Worm (Caenorhabditis elegans): ENCODE data around the gene col-183.

ce11 chrX:13499923-13500322, 32.4 kb upstream of the col-183 start:
- TF ChIP-seq hlh-1 (tag; optimal IDR thresholded peaks at IDR 0.05), result no peak
- TF ChIP-seq unc-39 (tag; optimal IDR thresholded peaks at IDR 0.05), result no peak
- TF ChIP-seq nhr-76 (tag; optimal IDR thresholded peaks at IDR 0.05), result no peak
- TF ChIP-seq elt-1 (tag; optimal IDR thresholded peaks at IDR 0.05; ENCODE audit: borderline replicate concordance, insufficient read depth), result no peak
- TF ChIP-seq blmp-1 (tag; optimal IDR thresholded peaks at IDR 0.05), result no peak
- TF ChIP-seq tbx-8 (GFP tag; optimal IDR thresholded peaks at IDR 0.05), result no peak
- TF ChIP-seq unc-62 (GFP tag; optimal IDR thresholded peaks at IDR 0.05), result no peak
- TF ChIP-seq nhr-28 (tag; optimal IDR thresholded peaks at IDR 0.05), result no peak
- TF ChIP-seq mep-1 (tag; optimal IDR thresholded peaks at IDR 0.05), result no peak
